Worm (Caenorhabditis elegans): ENCODE results near the gene qns-1.

The qns-1 gene

ce11 chrIV:10219208-10219607 is at the start of gene qns-1:
Gene qns-1 (minus strand): TSS chrIV:10219308.
- no peak for TF ChIP-seq unc-62 (GFP tag; optimal IDR thresholded peaks at IDR 0.05)

ce11 chrIV:10261061-10261460 is 42.0 kb upstream of the qns-1 start:
- TF ChIP-seq unc-62 (GFP tag; optimal IDR thresholded peaks at IDR 0.05), result no peak

DNA sequence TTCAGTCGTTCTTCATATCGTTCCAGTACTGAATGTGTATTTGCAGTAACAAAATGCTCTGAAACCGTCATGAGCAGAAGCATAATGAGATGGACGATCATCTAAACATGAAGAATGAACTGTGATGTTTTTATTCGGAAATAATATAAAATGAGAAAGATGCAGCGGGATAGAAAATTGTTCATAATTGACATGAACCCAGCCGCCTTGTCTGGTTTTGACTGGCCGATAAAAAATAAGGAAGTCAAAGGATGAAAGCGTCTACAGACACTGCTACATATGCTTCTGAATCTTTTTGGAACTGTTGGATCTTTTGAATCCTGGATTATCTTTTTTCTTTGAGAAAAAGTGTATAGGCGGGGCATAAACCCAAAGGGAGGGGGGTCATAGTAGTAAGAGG is 40.4 kb upstream of the qns-1 start, which contains the start of gene F01G10.9:
Gene F01G10.9 (minus strand): TSS at position 101 of the 400 bp plus-strand sequence.
- no peak for TF ChIP-seq unc-62 (GFP tag; optimal IDR thresholded peaks at IDR 0.05)

DNA sequence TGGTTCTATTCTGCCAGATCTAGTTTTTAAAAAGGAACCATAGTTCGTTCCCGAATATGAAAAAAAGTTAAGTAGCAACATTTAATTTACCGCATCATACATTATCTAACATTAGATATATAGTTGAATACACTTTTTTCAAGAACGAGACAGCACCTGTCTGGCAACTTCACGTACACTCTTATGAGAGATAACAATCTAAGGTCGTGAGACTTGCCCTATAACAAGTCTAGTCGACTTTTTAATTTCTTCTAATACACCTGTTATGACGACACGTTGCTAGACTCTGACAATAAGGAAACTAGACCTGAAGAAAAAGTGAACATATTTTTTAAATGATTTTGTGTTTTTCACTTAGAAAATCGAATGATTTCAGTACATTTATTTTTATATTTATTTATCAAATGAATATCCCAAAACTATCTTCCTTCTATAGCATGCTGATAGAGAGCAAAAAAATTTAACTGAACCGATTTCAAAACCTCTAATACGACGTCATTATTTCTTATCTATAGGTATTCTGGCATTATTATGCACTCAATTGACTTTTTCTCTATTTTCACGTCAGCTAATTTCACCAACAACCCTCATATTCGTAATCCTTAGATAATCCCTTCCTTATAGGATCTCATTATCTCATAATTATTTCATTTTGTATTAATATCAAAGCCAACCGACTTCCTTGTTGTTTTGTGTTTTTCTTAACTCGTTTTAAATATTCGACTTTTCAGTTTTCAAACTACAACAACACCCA is 34.0 kb upstream of the qns-1 start:
- no peak for TF ChIP-seq unc-62 (GFP tag; optimal IDR thresholded peaks at IDR 0.05)

DNA sequence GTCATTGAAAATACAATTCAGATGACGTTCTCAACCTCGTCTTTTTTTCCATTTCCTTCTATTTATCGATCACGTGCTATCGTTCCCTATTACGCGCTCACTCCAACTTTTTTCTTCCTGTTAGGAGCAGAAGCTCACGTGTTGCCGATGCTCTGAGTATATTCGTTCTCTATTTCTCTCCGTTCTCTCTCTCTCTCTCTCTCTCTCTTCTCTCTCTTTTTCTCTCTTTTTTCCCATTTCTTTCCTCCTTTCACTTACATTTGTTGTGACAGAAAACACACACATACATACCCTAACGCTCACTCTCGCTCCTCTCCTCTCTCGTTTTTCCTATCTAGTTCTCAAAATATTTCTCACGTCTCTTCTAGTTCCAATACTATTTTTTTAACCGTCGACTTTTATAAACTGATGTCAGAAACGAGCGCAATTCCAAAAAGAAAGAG is 33.3 kb upstream of the qns-1 start:
- no peak for TF ChIP-seq unc-62 (GFP tag; optimal IDR thresholded peaks at IDR 0.05)

DNA sequence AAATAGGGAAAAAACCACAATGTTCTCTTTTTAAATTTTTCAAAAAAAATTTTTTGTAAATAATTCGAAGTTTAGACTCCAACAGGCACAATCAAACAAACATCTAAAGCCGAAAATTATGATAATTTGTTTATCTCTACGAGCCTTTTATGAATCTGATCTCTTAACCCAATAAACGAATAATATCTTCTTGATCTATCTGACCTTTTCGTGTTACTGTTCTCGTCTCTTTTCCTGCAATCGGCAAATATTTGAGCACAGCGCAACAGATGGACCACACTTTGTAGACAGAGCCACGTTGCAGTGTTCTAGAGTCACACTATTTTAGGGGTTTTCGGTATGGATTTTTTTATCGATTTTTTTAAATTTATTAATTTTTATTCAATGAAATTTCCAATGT is 32.7 kb upstream of the qns-1 start:
- no peak for TF ChIP-seq unc-62 (GFP tag; optimal IDR thresholded peaks at IDR 0.05)

ce11 chrIV:10251261-10251660 is 32.2 kb upstream of the qns-1 start:
- TF ChIP-seq unc-62 (GFP tag; optimal IDR thresholded peaks at IDR 0.05), result no peak

DNA sequence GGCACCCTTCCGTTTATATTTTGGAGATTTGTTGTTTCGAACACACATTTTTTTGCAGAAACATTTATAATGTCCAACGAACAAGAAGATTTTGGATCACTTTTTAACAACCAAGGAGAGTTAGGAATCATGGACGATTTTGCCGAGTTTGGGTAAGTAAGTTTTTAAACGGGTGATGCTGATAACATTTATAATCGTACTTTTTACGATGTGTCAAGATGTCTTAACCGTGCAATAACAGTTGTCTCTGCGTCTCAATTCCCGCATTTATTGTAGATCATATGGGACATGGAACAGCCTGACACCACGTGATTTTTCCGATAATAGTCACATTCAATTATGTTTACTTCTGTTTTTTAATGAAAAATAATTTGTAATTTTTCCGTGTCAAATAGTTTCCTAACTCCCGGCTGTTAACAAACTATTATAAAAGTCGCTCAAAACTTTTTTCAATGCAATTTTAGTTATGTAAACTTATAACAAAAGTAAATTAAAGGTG is 31.5 kb upstream of the qns-1 start, which contains the start of gene daf-14:
Gene daf-14 (plus strand): TSS at position 51 of the 499 bp plus-strand sequence.
- no peak for TF ChIP-seq unc-62 (GFP tag; optimal IDR thresholded peaks at IDR 0.05)

- TF ChIP-seq unc-62 (GFP tag; optimal IDR thresholded peaks at IDR 0.05), result no peak
Observed at ce11 chrIV:10245666-10246210, 26.6 kb upstream of the qns-1 start, which contains the start of gene F01G10.10. Gene F01G10.10 (plus strand): TSS chrIV:10246160.

DNA sequence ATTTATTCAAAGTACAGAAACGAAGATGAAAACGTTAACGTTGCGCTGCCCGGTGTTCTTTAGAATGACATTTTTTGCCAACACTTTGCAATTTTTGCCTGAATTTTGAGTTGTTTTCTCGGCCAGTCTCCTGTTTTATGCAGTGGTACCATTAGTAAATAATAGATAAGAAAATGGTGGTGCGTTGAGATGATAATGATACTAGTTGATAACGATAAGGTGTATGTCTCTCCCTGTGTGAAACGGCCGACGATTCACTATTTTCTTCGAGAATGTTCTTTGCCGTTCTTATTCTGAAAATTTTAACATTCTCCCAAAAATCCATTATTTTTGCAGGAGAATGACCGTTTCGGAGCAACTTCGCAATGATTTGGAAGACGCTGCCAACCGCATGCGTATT is 24.2 kb upstream of the qns-1 start, which contains the start of gene tkt-1:
Gene tkt-1 (plus strand): TSS at position 337 of the 400 bp plus-strand sequence.
- TF ChIP-seq unc-62 (GFP tag; optimal IDR thresholded peaks at IDR 0.05), result no peak

ce11 chrIV:10242458-10243123 is 23.5 kb upstream of the qns-1 start:
- no peak for TF ChIP-seq unc-62 (GFP tag; optimal IDR thresholded peaks at IDR 0.05)

DNA sequence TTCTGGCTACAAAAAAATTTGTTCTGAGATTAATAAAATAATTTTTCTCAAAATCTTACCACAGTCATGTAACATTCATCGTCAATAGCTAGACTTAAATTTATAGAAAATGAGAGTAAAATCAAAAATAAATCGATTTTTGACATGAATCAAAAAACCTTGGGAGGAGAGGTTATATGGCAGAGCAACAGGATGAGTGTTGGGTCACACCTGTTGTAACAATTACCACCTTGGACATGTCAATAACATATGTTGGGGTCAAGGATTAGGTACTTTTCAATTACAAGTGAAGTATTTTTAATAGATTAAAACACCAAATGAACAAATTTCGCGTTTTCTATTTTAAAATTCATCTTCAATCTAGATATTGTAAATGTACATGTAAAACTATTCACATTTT is 22.6 kb upstream of the qns-1 start, which contains the start of gene lipl-7:
Gene lipl-7 (minus strand): TSS at position 165 of the 400 bp plus-strand sequence.
- no peak for TF ChIP-seq unc-62 (GFP tag; optimal IDR thresholded peaks at IDR 0.05)

- TF ChIP-seq unc-62 (GFP tag; optimal IDR thresholded peaks at IDR 0.05), result no peak
Observed at ce11 chrIV:10239045-10239444, 19.9 kb upstream of the qns-1 start, which contains the start of gene ech-8. Gene ech-8 (minus strand): TSS chrIV:10239176.

DNA sequence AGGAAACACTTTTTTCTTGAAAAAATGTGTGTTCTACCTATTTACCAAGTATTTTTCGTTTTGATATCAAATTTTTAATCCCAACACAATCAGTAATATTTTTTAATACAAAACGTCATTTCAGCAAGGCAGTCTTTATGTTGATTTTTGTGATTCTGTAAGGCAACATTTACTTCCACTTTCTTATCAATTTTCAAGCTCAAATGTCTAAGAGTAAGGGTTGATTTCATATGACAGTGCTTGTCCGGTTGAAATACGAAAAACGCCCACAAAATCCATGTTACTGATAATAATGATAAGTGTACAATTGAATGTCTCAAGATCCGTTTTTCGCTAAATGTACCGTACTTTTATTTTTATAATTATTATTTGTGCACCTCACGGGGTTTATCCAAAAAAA is 17.0 kb upstream of the qns-1 start:
- no peak for TF ChIP-seq unc-62 (GFP tag; optimal IDR thresholded peaks at IDR 0.05)

- TF ChIP-seq unc-62 (GFP tag; optimal IDR thresholded peaks at IDR 0.05), result no peak
Observed at ce11 chrIV:10235279-10235829, 16.2 kb upstream of the qns-1 start, which contains the start of gene ech-9. Gene ech-9 (minus strand): TSS chrIV:10235329.

DNA sequence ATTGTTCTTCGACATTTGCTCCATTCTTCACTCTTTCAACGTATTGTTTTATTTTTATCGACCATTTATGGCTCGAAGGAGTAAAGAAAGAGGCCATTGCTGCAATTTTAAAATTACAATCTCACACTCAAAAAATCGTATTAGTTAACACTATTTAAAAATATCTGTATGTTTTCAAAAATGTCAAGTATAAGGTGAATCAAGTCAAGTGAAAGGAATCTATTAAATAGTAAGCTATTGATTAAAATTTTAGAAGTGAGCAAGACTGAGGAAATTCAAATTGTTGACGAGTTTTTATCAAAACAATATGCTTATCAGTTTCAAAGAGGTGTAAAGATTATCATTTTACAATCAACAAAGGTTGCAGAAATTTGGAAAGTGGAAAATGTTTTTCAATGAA is 13.3 kb upstream of the qns-1 start, which contains the start of gene F01G10.4:
Gene F01G10.4 (minus strand): TSS at position 101 of the 400 bp plus-strand sequence.
- no peak for TF ChIP-seq unc-62 (GFP tag; optimal IDR thresholded peaks at IDR 0.05)

All from whole organism, dauer.